Fruit fly (Drosophila melanogaster): ENCODE measurements around the gene CCDC151.

dm6 chr3L:11871205-11871604, 10.0 kb upstream of the CCDC151 start, which contains the start of gene CG5906:
- TF ChIP-seq Myc (optimal IDR thresholded peaks at IDR 0.05) = no peak
- no peak for TF ChIP-seq Hr78 (GFP tag; optimal IDR thresholded peaks at IDR 0.05)
- no peak for TF ChIP-seq Hnf4 (GFP tag; optimal IDR thresholded peaks at IDR 0.05)

All from whole organism, wandering third instar larva.